Worm (Caenorhabditis elegans): ENCODE measurements around the gene ZK1127.12.

ZK1127.12 gene

DNA sequence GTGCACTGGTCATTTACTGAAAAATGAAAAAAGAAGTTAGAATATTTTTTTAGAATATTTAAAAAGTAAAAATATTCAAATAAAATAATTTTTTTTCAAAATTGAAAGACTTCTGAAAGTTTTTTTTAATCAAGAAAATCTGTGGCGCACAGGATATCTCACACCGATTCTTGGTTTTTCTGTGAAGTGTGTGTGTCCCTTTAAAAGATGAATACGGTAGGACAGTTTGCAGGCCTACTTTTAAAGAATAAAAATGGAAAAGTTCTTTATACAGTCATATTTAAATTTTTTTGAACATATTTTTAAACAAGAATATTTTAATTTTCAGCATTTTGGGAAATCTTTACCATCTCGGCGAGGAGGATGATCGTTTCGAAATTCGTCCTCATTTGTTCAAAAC lies 46.7 kb downstream of the ZK1127.12 start, which contains the start of gene mct-5:
Gene mct-5, minus strand, starts transcription at position 16 of the 400 bp plus-strand sequence.
- no peak for TF ChIP-seq fos-1 (tag; optimal IDR thresholded peaks at IDR 0.05)

DNA sequence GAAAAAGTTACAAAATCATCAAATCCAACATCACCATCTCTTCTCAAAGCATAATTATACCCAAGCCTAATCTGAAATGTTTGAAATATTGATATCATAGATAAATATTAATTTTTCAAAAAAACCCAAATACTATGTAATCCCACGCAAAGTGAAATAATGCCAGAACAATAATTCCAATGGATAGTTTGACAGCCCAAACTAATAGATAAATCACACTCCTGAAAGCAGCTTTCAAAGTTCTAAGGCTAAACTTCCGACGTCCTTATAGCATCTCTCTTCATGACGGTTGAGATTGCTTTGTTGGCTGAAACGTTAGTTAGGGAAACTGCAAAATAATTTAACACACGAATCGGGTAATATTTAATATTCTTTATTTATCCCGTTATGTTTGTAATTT lies 47.4 kb downstream of the ZK1127.12 start:
- TF ChIP-seq hif-1 (tag; optimal IDR thresholded peaks at IDR 0.05) = peak in 1 of 2 experiments; percentile 31
- peak; percentile 74; the same call in 1 of the 2 replicates for TF ChIP-seq zfp-3 (GFP tag; conservative IDR thresholded peaks at IDR 0.05)
- TF ChIP-seq daf-8 (GFP tag; IDR thresholded peaks at IDR 0.05) = no peak
- TF ChIP-seq attf-4 (tag; optimal IDR thresholded peaks at IDR 0.05) = no peak
- TF ChIP-seq madf-5 (GFP tag; IDR thresholded peaks at IDR 0.05) = 0 out of 4 replicates have a peak, but pooled peaks of 1 of the 2 experiments have one; percentile 3
- TF ChIP-seq T20F7.1 (GFP tag; optimal IDR thresholded peaks at IDR 0.05) = peak; percentile 38
- TF ChIP-seq unc-62 (GFP tag; optimal IDR thresholded peaks at IDR 0.05 in 1 of 2) = peak in 1 of 2 experiments; percentile 96
- no peak for TF ChIP-seq unc-62 (tag; optimal IDR thresholded peaks at IDR 0.05)
- peak; percentile 63 for TF ChIP-seq ama-1 (optimal IDR thresholded peaks at IDR 0.05)
- peak in 1 of 2 experiments; percentile 10 for TF ChIP-seq lsy-2 (tag; optimal IDR thresholded peaks at IDR 0.05)

DNA sequence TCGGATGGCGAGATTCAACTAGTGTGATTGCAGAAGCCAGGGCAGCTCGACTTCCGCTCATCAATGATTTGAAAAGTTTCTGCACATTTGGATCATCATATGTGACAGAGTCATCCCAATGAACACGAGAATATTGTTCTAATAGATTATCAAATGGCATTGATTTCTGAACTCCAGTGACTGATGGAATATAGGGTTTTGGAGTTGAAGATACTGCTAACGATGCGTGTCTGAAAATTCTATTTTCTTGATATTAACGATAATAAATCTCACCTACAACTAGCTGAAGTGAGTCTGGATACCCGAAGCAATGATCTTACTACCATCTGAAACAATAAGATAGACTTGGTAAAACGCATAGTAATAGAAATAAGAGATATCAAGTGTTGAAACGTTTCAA lies 49.0 kb downstream of the ZK1127.12 start, which contains the start of gene mmaa-1:
Gene mmaa-1, minus strand, starts transcription at position 328 of the 400 bp plus-strand sequence.
- TF ChIP-seq zfp-2 (tag; optimal IDR thresholded peaks at IDR 0.05) = no peak
- TF ChIP-seq nhr-77 (tag; optimal IDR thresholded peaks at IDR 0.05) = no peak
- no peak for TF ChIP-seq Y105C5A.15 (GFP tag; IDR thresholded peaks at IDR 0.05)
- no peak for TF ChIP-seq attf-4 (tag; optimal IDR thresholded peaks at IDR 0.05)
- TF ChIP-seq nhr-6 (tag; optimal IDR thresholded peaks at IDR 0.05) = no peak
- TF ChIP-seq nhr-102 (tag; optimal IDR thresholded peaks at IDR 0.05) = no peak
- TF ChIP-seq jun-1 (tag; optimal IDR thresholded peaks at IDR 0.05) = no peak
- no peak for TF ChIP-seq nhr-11 (tag; optimal IDR thresholded peaks at IDR 0.05)
- TF ChIP-seq hlh-11 (tag; optimal IDR thresholded peaks at IDR 0.05) = no peak
- TF ChIP-seq F10B5.3 (tag; optimal IDR thresholded peaks at IDR 0.05) = no peak
- peak; percentile 85; the same call in 1 of the 2 replicates for TF ChIP-seq zfp-3 (GFP tag; conservative IDR thresholded peaks at IDR 0.05)
- TF ChIP-seq ceh-32 (tag; optimal IDR thresholded peaks at IDR 0.05; ENCODE audit: poor library complexity) = no peak
- TF ChIP-seq spr-1 (tag; optimal IDR thresholded peaks at IDR 0.05) = no peak
- no peak for TF ChIP-seq D1046.2 (GFP tag; IDR thresholded peaks at IDR 0.05)
- TF ChIP-seq sdz-12 (GFP tag; optimal IDR thresholded peaks at IDR 0.05) = no peak
- no peak for TF ChIP-seq mep-1 (tag; optimal IDR thresholded peaks at IDR 0.05)
- no peak for TF ChIP-seq dve-1 (tag; optimal IDR thresholded peaks at IDR 0.05; ENCODE audit: insufficient read depth)
- TF ChIP-seq hif-1 (tag; optimal IDR thresholded peaks at IDR 0.05) = peak in 1 of 2 experiments; percentile 1
- TF ChIP-seq lir-3 (tag; optimal IDR thresholded peaks at IDR 0.05) = no peak
- 0 out of 2 replicates have a peak, but pooled peaks have one; percentile 66 for TF ChIP-seq saeg-2 (GFP tag; IDR thresholded peaks at IDR 0.05)
- no peak for TF ChIP-seq nhr-76 (tag; optimal IDR thresholded peaks at IDR 0.05)
- TF ChIP-seq unc-62 (GFP tag; optimal IDR thresholded peaks at IDR 0.05 in 1 of 2) = no peak
- no peak for TF ChIP-seq unc-62 (tag; optimal IDR thresholded peaks at IDR 0.05)
- no peak for TF ChIP-seq lsy-2 (tag; optimal IDR thresholded peaks at IDR 0.05)
- no peak for TF ChIP-seq ztf-11 (tag; optimal IDR thresholded peaks at IDR 0.05)
- no peak for TF ChIP-seq dmd-9 (GFP tag; IDR thresholded peaks at IDR 0.05)
- TF ChIP-seq lin-38 (GFP tag; IDR thresholded peaks at IDR 0.05) = peak; percentile 42
- no peak for TF ChIP-seq ceh-62 (tag; optimal IDR thresholded peaks at IDR 0.05)
- TF ChIP-seq rbr-2 (tag; optimal IDR thresholded peaks at IDR 0.05) = no peak
- TF ChIP-seq dmd-6 (GFP tag; IDR thresholded peaks at IDR 0.05) = peak; percentile 44
- TF ChIP-seq madf-9 (GFP tag; conservative IDR thresholded peaks at IDR 0.05) = no peak
- TF ChIP-seq madf-5 (GFP tag; IDR thresholded peaks at IDR 0.05) = 0 out of 4 replicates have a peak, but pooled peaks of 1 of the 2 experiments have one; percentile 13
- no peak for TF ChIP-seq nhr-48 (tag; optimal IDR thresholded peaks at IDR 0.05)
- TF ChIP-seq egl-43 (GFP tag; IDR thresholded peaks at IDR 0.05) = no peak
- no peak for TF ChIP-seq ZK546.5 (tag; optimal IDR thresholded peaks at IDR 0.05)
- no peak for TF ChIP-seq ZK337.2 (GFP tag; IDR thresholded peaks at IDR 0.05)
- no peak for TF ChIP-seq lin-29 (GFP tag; IDR thresholded peaks at IDR 0.05)
- TF ChIP-seq T20F7.1 (GFP tag; optimal IDR thresholded peaks at IDR 0.05) = peak; percentile 59
- no peak for TF ChIP-seq lin-1 (GFP tag; IDR thresholded peaks at IDR 0.05)
- no peak for TF ChIP-seq Y5F2A.4 (GFP tag; optimal IDR thresholded peaks at IDR 0.05)
- TF ChIP-seq egl-27 (tag; optimal IDR thresholded peaks at IDR 0.05) = no peak
- no peak for TF ChIP-seq cey-2 (tag; optimal IDR thresholded peaks at IDR 0.05; ENCODE audit: borderline replicate concordance, insufficient read depth)
- peak; percentile 70 for TF ChIP-seq ama-1 (optimal IDR thresholded peaks at IDR 0.05)
- TF ChIP-seq F44E2.7 (GFP tag; IDR thresholded peaks at IDR 0.05) = no peak

All from whole organism, L4 larva.